Fruit fly (Drosophila melanogaster) whole organism, embryonic: ENCODE measurements around the gene Tsp2A.

Experiments
- Bgb ChIP-seq: fragments of 200-800 bp; sonication (Bioruptor generic); IDR thresholded peaks from 2 replicates; pipeline ENCODE4 v1.3.6; 2022; ENCODE audit warnings: missing biosample characterization, missing genetic modification characterization; ENCODE audit not compliant: partially characterized antibody
- C15 ChIP-seq: fragments of 200-800 bp; sonication (Bioruptor generic); IDR thresholded peaks from 3 replicates; pipeline ENCODE4 v1.3.6; 2022; ENCODE audit warnings: missing biosample characterization, missing genetic modification characterization
- CG10274 ChIP-seq: fragments of 200-800 bp; sonication (Bioruptor generic); optimal IDR thresholded peaks from 3 replicates; lab custom pipeline; 2017; ENCODE audit warnings: missing biosample characterization, mild to moderate bottlenecking, missing genetic modification characterization
- CG10979 ChIP-seq: fragments of 200-800 bp; sonication (Bioruptor generic); optimal IDR thresholded peaks from 2 replicates; lab custom pipeline; 2018; ENCODE audit warnings: missing biosample characterization, mild to moderate bottlenecking, missing genetic modification characterization, moderate library complexity
- CG11247 ChIP-seq: fragments of 200-800 bp; sonication (Bioruptor generic); IDR thresholded peaks from 2 replicates; pipeline ENCODE4 v1.3.6; 2022; ENCODE audit warnings: missing biosample characterization, missing genetic modification characterization
- CG11695 ChIP-seq: fragments of 200-800 bp; sonication (Bioruptor generic); IDR thresholded peaks from 3 replicates; pipeline ENCODE4 v1.3.6; 2022; ENCODE audit warnings: missing biosample characterization, missing genetic modification characterization
- CG1233 ChIP-seq: fragments of 200-800 bp; sonication (Bioruptor generic); optimal IDR thresholded peaks from 4 replicates; lab custom pipeline; 2018; ENCODE audit warnings: missing biosample characterization, mild to moderate bottlenecking, missing genetic modification characterization
- CG12942 ChIP-seq: fragments of 200-800 bp; sonication (Bioruptor generic); optimal IDR thresholded peaks from 3 replicates; lab custom pipeline; 2016; ENCODE audit warnings: missing biosample characterization, missing genetic modification characterization
- CG14710 ChIP-seq: fragments of 200-800 bp; sonication (Bioruptor generic); optimal IDR thresholded peaks from 3 replicates; lab custom pipeline; 2019; ENCODE audit warnings: missing biosample characterization, mild to moderate bottlenecking, missing genetic modification characterization, moderate library complexity
- CG15269 ChIP-seq: fragments of 200-800 bp; sonication (Bioruptor generic); optimal IDR thresholded peaks from 2 replicates; lab custom pipeline; 2018; ENCODE audit warnings: missing biosample characterization, mild to moderate bottlenecking, missing genetic modification characterization, moderate library complexity
- CG17328 ChIP-seq: fragments of 200-800 bp; sonication (Bioruptor generic); IDR thresholded peaks from 2 replicates; pipeline ENCODE4 v1.3.6; 2022; ENCODE audit warnings: missing biosample characterization, missing genetic modification characterization
- CG17612 ChIP-seq: fragments of 200-800 bp; sonication (Bioruptor generic); IDR thresholded peaks from 2 replicates; pipeline ENCODE4 v1.3.6; 2022; ENCODE audit warnings: missing biosample characterization, missing genetic modification characterization
- CG18011 ChIP-seq: fragments of 200-800 bp; sonication (Bioruptor generic); optimal IDR thresholded peaks from 2 replicates; lab custom pipeline; 2017; ENCODE audit warnings: missing biosample characterization, missing genetic modification characterization, mild to moderate bottlenecking, moderate library complexity, missing genotype
- CG18262 ChIP-seq: fragments of 200-800 bp; optimal IDR thresholded peaks from 3 replicates; lab custom pipeline; 2019; ENCODE audit warnings: missing biosample characterization, mild to moderate bottlenecking, missing genetic modification characterization, moderate library complexity
- CG2120 ChIP-seq: fragments of 200-800 bp; sonication (Bioruptor generic); optimal IDR thresholded peaks from 3 replicates; lab custom pipeline; 2016; ENCODE audit warnings: missing biosample characterization, missing genetic modification characterization
- CG2202 ChIP-seq: fragments of 200-800 bp; sonication (Bioruptor generic); optimal IDR thresholded peaks from 2 replicates; lab custom pipeline; 2018; ENCODE audit warnings: missing biosample characterization, mild to moderate bottlenecking, missing genetic modification characterization
- CG34422 ChIP-seq: fragments of 200-800 bp; sonication (Bioruptor generic); IDR thresholded peaks from 3 replicates; pipeline ENCODE4 v1.3.6; 2022; ENCODE audit warnings: missing biosample characterization, missing genetic modification characterization
- CG42726 ChIP-seq: fragments of 200-800 bp; sonication (Bioruptor generic); IDR thresholded peaks from 2 replicates; pipeline ENCODE4 v1.3.6; 2022; ENCODE audit warnings: missing biosample characterization, missing genetic modification characterization; ENCODE audit not compliant: partially characterized antibody
- CG43689 ChIP-seq: fragments of 200-800 bp; sonication (Bioruptor generic); IDR thresholded peaks from 2 replicates; pipeline ENCODE4 v1.3.6; 2022; ENCODE audit warnings: missing biosample characterization, missing genetic modification characterization
- CG5245 ChIP-seq: fragments of 200-800 bp; sonication (Bioruptor generic); optimal IDR thresholded peaks from 3 replicates; lab custom pipeline; 2016; ENCODE audit warnings: missing biosample characterization, missing genetic modification characterization
- CG6175 ChIP-seq: fragments of 200-800 bp; sonication (Bioruptor generic); IDR thresholded peaks from 3 replicates; pipeline ENCODE4 v1.3.6; 2022; ENCODE audit warnings: missing biosample characterization, missing genetic modification characterization
- CG6813 ChIP-seq: fragments of 200-800 bp; sonication (Bioruptor generic); optimal IDR thresholded peaks from 2 replicates; lab custom pipeline; 2017; ENCODE audit warnings: missing biosample characterization, missing genetic modification characterization, mild to moderate bottlenecking, moderate library complexity, missing genetic modification reagents
- CG8281 ChIP-seq: fragments of 200-800 bp; sonication (Bioruptor generic); optimal IDR thresholded peaks from 2 replicates; lab custom pipeline; 2018; ENCODE audit warnings: missing biosample characterization, mild to moderate bottlenecking, missing genetic modification characterization, moderate library complexity
- CG9215 ChIP-seq: fragments of 200-800 bp; sonication (Bioruptor generic); IDR thresholded peaks from 2 replicates; pipeline ENCODE4 v1.3.6; 2022; ENCODE audit warnings: missing biosample characterization, missing genetic modification characterization
- CG9609 ChIP-seq: fragments of 200-800 bp; sonication (Bioruptor generic); optimal IDR thresholded peaks from 3 replicates; lab custom pipeline; 2016; ENCODE audit warnings: missing biosample characterization, missing genetic modification characterization
- Dref ChIP-seq: fragments of 200-800 bp; sonication (Bioruptor generic); IDR thresholded peaks from 2 replicates; pipeline ENCODE4 v1.3.6; 2022; ENCODE audit warnings: missing biosample characterization, missing genetic modification characterization
- Drgx ChIP-seq: fragments of 200-800 bp; sonication (Bioruptor generic); IDR thresholded peaks from 2 replicates; pipeline ENCODE4 v1.3.6; 2022; ENCODE audit warnings: missing biosample characterization, missing genetic modification characterization
- Eip74EF ChIP-seq, 2 experiments: fragments of 200-800 bp in 1 of 2; fragments of >200 bp in 1 of 2; sonication (Bioruptor generic) in 1 of 2; optimal IDR thresholded peaks; 2 replicates each; lab custom pipeline; 2017 to 2019; ENCODE audit warnings: missing biosample characterization in 2 of 2, missing genetic modification characterization in 2 of 2, mild to moderate bottlenecking in 1 of 2, moderate library complexity in 1 of 2
- Fer3 ChIP-seq: fragments of 200-800 bp; sonication (Bioruptor generic); optimal IDR thresholded peaks from 2 replicates; lab custom pipeline; 2018; ENCODE audit warnings: missing biosample characterization, mild to moderate bottlenecking, missing genetic modification characterization, moderate library complexity
- GATAe ChIP-seq: fragments of 200-800 bp; sonication (Bioruptor generic); conservative IDR thresholded peaks from 2 replicates; pipeline ENCODE4 v1.3.6; 2022; ENCODE audit warnings: missing biosample characterization, missing genetic modification characterization
- HLH3B ChIP-seq: fragments of 200-800 bp; sonication (Bioruptor generic); IDR thresholded peaks from 2 replicates; pipeline ENCODE4 v1.3.6; 2022; ENCODE audit warnings: missing biosample characterization, missing genetic modification characterization
- Hr39 ChIP-seq: fragments of >200 bp; optimal IDR thresholded peaks from 2 replicates; lab custom pipeline; 2017
- Hr51 ChIP-seq, 2 experiments: fragments of 200-800 bp; sonication (Bioruptor generic); optimal IDR thresholded peaks; 2 replicates in 1 of 2; 3 replicates in 1 of 2; lab custom pipeline; 2016 to 2018; ENCODE audit warnings: missing biosample characterization in 2 of 2, missing genetic modification characterization in 2 of 2, mild to moderate bottlenecking in 1 of 2, moderate library complexity in 1 of 2
- Kr ChIP-seq: fragments of 200-800 bp; sonication (Bioruptor generic); optimal IDR thresholded peaks from 2 replicates; lab custom pipeline; 2017; ENCODE audit warnings: missing biosample characterization, mild to moderate bottlenecking, missing genetic modification characterization
- Mad ChIP-seq: fragments of 200-800 bp; sonication (Bioruptor generic); optimal IDR thresholded peaks from 2 replicates; lab custom pipeline; 2016; ENCODE audit warnings: missing biosample characterization, missing genetic modification characterization
- NC2α ChIP-seq: fragments of 200-800 bp; sonication (Bioruptor generic); optimal IDR thresholded peaks from 2 replicates; lab custom pipeline; 2016; ENCODE audit warnings: missing biosample characterization, missing genetic modification characterization
- NfI ChIP-seq: fragments of 200-800 bp; sonication (Bioruptor generic); optimal IDR thresholded peaks from 3 replicates; lab custom pipeline; 2018; ENCODE audit warnings: missing biosample characterization, mild to moderate bottlenecking, missing genetic modification characterization, moderate library complexity
- Side ChIP-seq: fragments of 200-800 bp; sonication (Bioruptor generic); optimal IDR thresholded peaks from 2 replicates; lab custom pipeline; 2016; ENCODE audit warnings: missing biosample characterization, missing genetic modification characterization
- Sin3A ChIP-seq: fragments of >200 bp; optimal IDR thresholded peaks from 2 replicates; lab custom pipeline; 2018
- bcd ChIP-seq: fragments of 200-800 bp; sonication (Bioruptor generic); optimal IDR thresholded peaks from 2 replicates; lab custom pipeline; 2017; ENCODE audit warnings: missing biosample characterization, mild to moderate bottlenecking, missing genetic modification characterization
- caup ChIP-seq: fragments of 200-800 bp; sonication (Bioruptor generic); optimal IDR thresholded peaks from 3 replicates; lab custom pipeline; 2017; ENCODE audit warnings: missing biosample characterization, mild to moderate bottlenecking, missing genetic modification characterization, moderate library complexity; ENCODE audit not compliant: severe bottlenecking
- cwo ChIP-seq: fragments of 200-800 bp; sonication (Bioruptor generic); optimal IDR thresholded peaks from 3 replicates; lab custom pipeline; 2017; ENCODE audit warnings: missing biosample characterization, missing genetic modification characterization, mild to moderate bottlenecking, moderate library complexity, missing genetic modification reagents
- gsb ChIP-seq: fragments of 200-800 bp; sonication (Bioruptor generic); IDR thresholded peaks from 2 replicates; pipeline ENCODE4 v1.3.6; 2022; ENCODE audit warnings: missing biosample characterization, missing genetic modification characterization
- gt ChIP-seq: fragments of 200-800 bp; sonication (Bioruptor generic); IDR thresholded peaks from 2 replicates; pipeline ENCODE4 v1.3.6; 2022; ENCODE audit warnings: missing biosample characterization, missing genetic modification characterization
- hth ChIP-seq: fragments of >200 bp; optimal IDR thresholded peaks from 2 replicates; lab custom pipeline; 2017; ENCODE audit warnings: inconsistent platforms
- oc ChIP-seq: fragments of 200-800 bp; sonication (Bioruptor generic); optimal IDR thresholded peaks from 2 replicates; lab custom pipeline; 2018; ENCODE audit warnings: missing biosample characterization, mild to moderate bottlenecking, missing genetic modification characterization, moderate library complexity
- row ChIP-seq: fragments of 200-800 bp; sonication (Bioruptor generic); IDR thresholded peaks from 3 replicates; pipeline ENCODE4 v1.3.6; 2022; ENCODE audit warnings: missing biosample characterization, missing genetic modification characterization
- run ChIP-seq: fragments of 200-800 bp; sonication (Bioruptor generic); optimal IDR thresholded peaks from 3 replicates; lab custom pipeline; 2018; ENCODE audit warnings: missing biosample characterization, mild to moderate bottlenecking, missing genetic modification characterization
- stc ChIP-seq: fragments of 200-800 bp; sonication (Bioruptor generic); IDR thresholded peaks from 2 replicates; pipeline ENCODE4 v1.3.6; 2022; ENCODE audit warnings: missing biosample characterization, missing genetic modification characterization
- wor ChIP-seq: fragments of 200-800 bp; sonication (Bioruptor generic); IDR thresholded peaks from 2 replicates; pipeline ENCODE4 v1.3.6; 2022; ENCODE audit warnings: missing biosample characterization, missing genetic modification characterization
- zf30C ChIP-seq: fragments of 200-800 bp; sonication (Bioruptor generic); optimal IDR thresholded peaks from 3 replicates; lab custom pipeline; 2018; ENCODE audit warnings: missing biosample characterization, mild to moderate bottlenecking, missing genetic modification characterization
- zfh1 ChIP-seq: fragments of 200-800 bp; sonication (Bioruptor generic); IDR thresholded peaks from 3 replicates; pipeline ENCODE4 v1.3.6; 2022; ENCODE audit warnings: missing biosample characterization, missing genetic modification characterization

The Tsp2A gene

DNA sequence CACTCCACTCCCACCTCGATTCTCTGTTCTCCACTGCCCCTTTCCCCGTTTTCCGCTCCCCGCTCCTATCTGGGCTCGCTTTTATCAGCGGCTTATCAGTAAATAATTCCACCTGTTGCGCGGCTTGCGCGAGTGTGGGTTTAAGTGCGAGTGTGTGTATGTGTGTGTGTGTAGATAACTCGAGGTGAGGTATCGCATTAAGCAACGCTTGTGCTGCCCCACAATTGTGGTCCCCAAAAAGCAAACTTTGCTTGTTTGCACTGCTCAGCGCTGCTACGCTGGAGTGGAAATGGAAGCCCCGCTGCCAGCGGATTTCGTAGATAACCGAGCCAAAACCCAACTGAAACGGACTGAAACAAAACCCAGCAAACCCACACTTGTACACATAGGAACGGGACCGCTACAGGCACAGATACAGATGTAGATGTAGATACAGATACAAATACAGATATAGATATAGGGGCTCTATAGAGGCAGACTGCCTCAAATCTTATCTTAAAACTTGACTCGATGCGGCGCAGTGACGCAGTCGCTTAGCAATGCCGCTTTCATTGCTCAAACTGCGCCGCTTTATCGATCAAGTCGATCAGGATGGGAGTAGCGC, 40.9 kb downstream of the Tsp2A start (continued):
- TF ChIP-seq stc (GFP tag; lab: Robert Waterston, UW) (0 out of 2 replicates have a peak, but pooled peaks have one; percentile 19), CG43689 (GFP tag; lab: Robert Waterston, UW) (no peak), CG11695 (GFP tag; lab: Robert Waterston, UW) (no peak), HLH3B (GFP tag; lab: Robert Waterston, UW) (peak; percentile 7; the same call in 1 of the 2 replicates), Drgx (GFP tag; lab: Robert Waterston, UW) (no peak), C15 (GFP tag; lab: Robert Waterston, UW) (no peak), Bgb (GFP tag; lab: Robert Waterston, UW) (no peak), CG42726 (GFP tag; lab: Robert Waterston, UW) (no peak), CG2202 (tag; lab: Kevin White, UChicago) (no peak), bcd (GFP tag; lab: Kevin White, UChicago) (no peak), caup (GFP tag; lab: Kevin White, UChicago) (no peak), CG2120 (GFP tag; lab: Kevin White, UChicago) (no peak), zfh1 (no peak), CG14710 (tag; lab: Kevin White, UChicago) (no peak), Hr51 (GFP tag; optimal IDR thresholded peaks at IDR 0.05; lab: Kevin White, UChicago) (no peak), CG5245 (GFP tag; lab: Kevin White, UChicago) (no peak), hth (lab: Kevin White, UChicago) (no peak), Eip74EF (GFP tag; optimal IDR thresholded peaks at IDR 0.05; lab: Kevin White, UChicago) (no peak), CG18262 (tag; lab: Kevin White, UChicago) (no peak), wor (GFP tag; lab: Robert Waterston, UW) (no peak), NC2α (GFP tag; lab: Kevin White, UChicago) (no peak), oc (tag; lab: Kevin White, UChicago) (no peak), CG18011 (GFP tag; lab: Kevin White, UChicago) (no peak), CG6175 (GFP tag; lab: Robert Waterston, UW) (no peak), Kr (no peak), cwo (GFP tag; lab: Kevin White, UChicago) (no peak), CG15269 (tag; lab: Kevin White, UChicago) (no peak), CG17612 (GFP tag; lab: Robert Waterston, UW) (no peak), CG9215 (GFP tag; lab: Robert Waterston, UW) (no peak), gt (no peak), Sin3A (lab: Kevin White, UChicago) (no peak), Mad (GFP tag; lab: Kevin White, UChicago) (no peak), CG6813 (GFP tag; lab: Kevin White, UChicago) (peak; percentile 7), CG9609 (GFP tag; lab: Kevin White, UChicago) (no peak), GATAe (GFP tag; lab: Robert Waterston, UW) (peak; percentile 56), CG17328 (GFP tag; lab: Robert Waterston, UW) (no peak), CG1233 (GFP tag; lab: Kevin White, UChicago) (no peak), row (GFP tag; lab: Robert Waterston, UW) (no peak), CG34422 (GFP tag; lab: Robert Waterston, UW) (no peak), CG10274 (no peak), Dref (GFP tag; lab: Robert Waterston, UW) (no peak), CG12942 (GFP tag; lab: Kevin White, UChicago) (no peak), NfI (GFP tag; lab: Kevin White, UChicago) (peak; percentile 5), gsb (GFP tag; lab: Robert Waterston, UW) (no peak), CG11247 (GFP tag; lab: Robert Waterston, UW) (no peak), run (peak; percentile 0), Fer3 (no peak), Side (GFP tag; lab: Kevin White, UChicago) (no peak), CG8281 (tag; lab: Kevin White, UChicago) (no peak), CG10979 (tag; lab: Kevin White, UChicago) (no peak), zf30C (no peak), Hr39 (no peak)
